Fruit fly (Drosophila melanogaster) S2 (cell line): ENCODE data around the gene Vha68-3.

Source experiments
- CG8478 ChIP-seq: fragments of >200 bp; optimal IDR thresholded peaks from 2 replicates; lab custom pipeline; 2018
- CTCF ChIP-seq, 2 experiments: fragments of >200 bp; optimal IDR thresholded peaks; 2 replicates each; lab custom pipeline; 2018

- TF ChIP-seq CG8478 (lab: Kevin White, UChicago) (no peak), CTCF (optimal IDR thresholded peaks at IDR 0.05; lab: Kevin White, UChicago) (no peak)
These were observed 21.9 kb downstream of the Vha68-3 start, which contains the start of gene Yip1d1 for dm6 chr2L:13000393-13001001.
